Worm (Caenorhabditis elegans): ENCODE results near the gene mfsd-13.2.

DNA sequence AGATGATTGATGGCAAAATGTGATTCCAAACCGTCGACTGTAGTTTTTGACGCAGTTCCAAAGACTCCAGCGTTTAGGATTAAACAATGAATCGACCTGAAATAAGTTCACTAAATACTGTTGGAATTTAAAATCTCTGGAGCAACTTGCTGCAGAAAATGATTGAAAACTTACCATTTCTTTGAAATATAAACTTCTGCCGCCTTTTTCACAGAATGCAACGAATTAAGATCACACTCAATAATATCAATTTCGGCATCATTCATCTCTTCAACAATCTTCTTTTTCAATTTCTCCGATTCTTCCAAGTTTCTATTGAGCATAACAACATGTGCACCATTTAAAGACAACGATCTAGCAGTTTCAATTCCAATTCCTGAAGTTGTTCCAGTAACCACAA lies 42.0 kb upstream of the mfsd-13.2 start:
- no peak for TF ChIP-seq unc-39 (tag; optimal IDR thresholded peaks at IDR 0.05)
- TF ChIP-seq R02D3.7 (tag; optimal IDR thresholded peaks at IDR 0.05) = no peak
- no peak for TF ChIP-seq snpc-4 (tag; optimal IDR thresholded peaks at IDR 0.05)
- TF ChIP-seq ztf-11 (tag; optimal IDR thresholded peaks at IDR 0.05) = no peak

Measured in whole organism, L3 larva.